Fruit fly (Drosophila melanogaster) whole organism, pupa: Measurements from ENCODE around the gene CG31697.

Source experiments
- CG4496 ChIP-seq: fragments of 200-800 bp; sonication (Bioruptor generic); IDR thresholded peaks from 3 replicates; pipeline ENCODE4 v1.3.6; 2022; ENCODE audit warnings: missing biosample characterization, missing genetic modification characterization
- rn ChIP-seq: fragments of 200-800 bp; sonication (Bioruptor generic); IDR thresholded peaks from 2 replicates; pipeline ENCODE4 v1.3.6; 2022; ENCODE audit warnings: missing biosample characterization, missing genetic modification characterization

DNA sequence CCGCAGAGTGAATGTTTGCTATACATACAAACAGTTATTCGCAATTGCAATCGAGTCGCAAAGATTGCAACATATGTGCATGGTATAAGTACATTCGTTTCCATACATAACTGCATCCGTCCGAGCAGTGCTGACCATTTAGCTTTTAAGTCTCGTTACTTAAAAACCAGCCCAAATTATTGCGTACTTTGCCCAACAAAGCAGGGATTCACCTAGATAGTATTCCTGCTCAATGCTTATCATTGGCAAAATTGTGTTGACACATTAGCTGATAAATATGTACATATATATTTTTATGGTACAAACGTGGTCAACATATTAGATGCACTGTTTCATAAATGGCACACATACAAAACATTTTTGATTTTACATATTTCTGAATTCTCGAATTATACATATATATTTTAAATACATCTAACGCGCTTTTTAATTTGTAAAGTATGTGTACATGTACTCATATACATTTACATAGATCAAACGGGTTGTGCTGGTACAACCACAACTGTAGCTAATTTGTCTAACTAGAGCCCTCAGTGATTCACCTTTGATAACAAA, 7.8 kb downstream of the CG31697 start:
- TF ChIP-seq CG4496 (no peak), rn (no peak)
